Worm (Caenorhabditis elegans) whole organism, L4/young adult: ENCODE results near the gene Y43F8C.6.

Experiments
- W03F9.2 ChIP-seq: fragments of 150-350 bp; optimal IDR thresholded peaks from 2 replicates; lab custom pipeline; 2014; ENCODE audit warnings: missing biosample characterization, missing genetic modification characterization
- dao-5 ChIP-seq: sonication (generic microtip); optimal IDR thresholded peaks from 2 replicates; lab custom pipeline; 2016; ENCODE audit warnings: missing genotype, missing genetic modification characterization, moderate library complexity, missing compliant biosample characterization
- him-1 ChIP-seq: sonication (generic microtip); optimal IDR thresholded peaks from 2 replicates; lab custom pipeline; 2016; ENCODE audit warnings: missing genotype, missing genetic modification reagents, missing genetic modification characterization, missing compliant biosample characterization

DNA sequence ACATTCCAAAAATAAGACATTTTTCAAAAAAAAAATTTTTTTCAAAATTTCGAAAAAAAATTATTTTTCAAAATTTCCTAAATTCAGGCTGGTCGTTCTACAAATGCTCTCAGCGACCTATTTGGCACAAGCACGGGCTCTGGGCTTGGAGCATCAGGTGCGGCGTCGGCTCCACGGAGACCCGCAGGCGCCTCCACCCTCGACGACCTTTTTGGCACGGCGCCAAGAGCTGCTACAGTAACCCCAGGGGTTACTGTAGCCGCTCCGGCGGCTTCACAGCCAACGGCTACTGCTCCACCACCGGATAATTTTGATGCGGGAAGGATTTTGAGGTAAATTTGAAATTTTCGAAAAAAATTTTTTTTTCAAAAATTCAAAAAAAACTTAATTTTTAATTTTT, 15.0 kb downstream of the Y43F8C.6 start:
- no peak for TF ChIP-seq dao-5 (tag; lab: Kevin White, UChicago)
- no peak for TF ChIP-seq him-1 (tag; lab: Kevin White, UChicago)
- TF ChIP-seq W03F9.2 (tag; lab: Kevin White, UChicago): no peak
